Worm (Caenorhabditis elegans): ENCODE data around the gene camt-1.

- TF ChIP-seq ceh-14 (tag; optimal IDR thresholded peaks at IDR 0.05): no peak
- TF ChIP-seq ceh-18 (tag; optimal IDR thresholded peaks at IDR 0.05): no peak
- TF ChIP-seq nhr-11 (tag; optimal IDR thresholded peaks at IDR 0.05): no peak
- TF ChIP-seq odd-2 (tag; optimal IDR thresholded peaks at IDR 0.05): no peak
These were observed 45.8 kb upstream of the camt-1 start, which contains the start of gene K07E1.1 for ce11 chrII:4550783-4551182.

All from whole organism, late embryonic.